Worm (Caenorhabditis elegans) whole organism, L2 larva: Measurements from ENCODE around the gene F42F12.4.

Experiments used
- nhr-10 ChIP-seq: sonication (generic microtip); optimal IDR thresholded peaks from 2 replicates; lab custom pipeline; 2017; ENCODE audit warnings: missing biosample characterization, missing genetic modification characterization
- nhr-23 ChIP-seq: fragments of 150-350 bp; optimal IDR thresholded peaks from 2 replicates; lab custom pipeline; 2014; ENCODE audit warnings: missing biosample characterization, missing genetic modification reagents, missing genetic modification characterization
- unc-62 ChIP-seq: fragments of 150-350 bp; optimal IDR thresholded peaks from 2 replicates; lab custom pipeline; 2014; ENCODE audit warnings: missing biosample characterization, missing genetic modification reagents, missing genetic modification characterization
- ztf-11 ChIP-seq: sonication (generic microtip); optimal IDR thresholded peaks from 2 replicates; lab custom pipeline; 2017; ENCODE audit warnings: missing biosample characterization, missing genetic modification characterization
- ztf-4 ChIP-seq: fragments of 150-350 bp; optimal IDR thresholded peaks from 2 replicates; lab custom pipeline; 2014; ENCODE audit warnings: missing biosample characterization, missing genetic modification characterization

DNA sequence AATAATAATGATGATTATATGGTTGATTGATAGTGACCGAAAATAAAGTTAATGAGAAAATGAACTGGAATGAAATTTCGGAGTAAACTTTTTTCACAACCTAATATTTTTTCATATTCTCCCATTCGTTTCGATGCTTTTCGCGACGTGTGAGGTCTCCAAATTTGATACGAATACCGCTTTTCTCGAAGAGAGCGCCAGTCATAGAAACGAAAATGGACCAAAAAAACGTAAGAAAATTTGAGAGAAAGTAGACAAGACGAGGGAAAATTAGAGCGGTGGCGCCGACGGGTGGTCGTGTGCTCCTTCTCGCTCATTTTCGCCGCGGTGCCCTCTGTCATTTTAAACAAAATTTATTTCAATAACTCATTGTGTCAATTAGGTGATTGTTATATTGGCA, 38.4 kb downstream of the F42F12.4 start:
- TF ChIP-seq unc-62 (no peak), ztf-11 (tag; lab: Kevin White, UChicago) (no peak), nhr-23 (no peak), nhr-10 (no peak), ztf-4 (no peak)
